Worm (Caenorhabditis elegans) whole organism, early embryonic: ENCODE measurements around the gene rla-2.

ENCODE experiments used
- aly-1 ChIP-seq: sonication (generic microtip); optimal IDR thresholded peaks from 2 replicates; lab custom pipeline; 2016; ENCODE audit warnings: missing genetic modification characterization, missing compliant biosample characterization
- ama-1 ChIP-seq: fragments of 150-350 bp; optimal IDR thresholded peaks from 2 replicates; lab custom pipeline; 2014
- ceh-13 ChIP-seq: fragments of 200-800 bp; sonication (Bioruptor generic); optimal IDR thresholded peaks from 2 replicates; lab custom pipeline; 2018; ENCODE audit warnings: mild to moderate bottlenecking, missing genetic modification characterization, missing compliant biosample characterization
- ets-7 ChIP-seq: sonication (generic microtip); optimal IDR thresholded peaks from 2 replicates; lab custom pipeline; 2016; ENCODE audit warnings: missing genotype, missing genetic modification characterization, missing compliant biosample characterization
- hnd-1 ChIP-seq: sonication (generic microtip); optimal IDR thresholded peaks from 2 replicates; lab custom pipeline; 2016; ENCODE audit warnings: missing genetic modification characterization, missing compliant biosample characterization
- scrt-1 ChIP-seq: fragments of 200-800 bp; sonication (Bioruptor generic); IDR thresholded peaks from 2 replicates; pipeline ENCODE4 v1.3.6; 2022; ENCODE audit warnings: missing genetic modification characterization, missing compliant biosample characterization
- sea-1 ChIP-seq: fragments of 200-800 bp; sonication (Bioruptor generic); conservative IDR thresholded peaks from 2 replicates; pipeline ENCODE4 v1.3.6; 2022; ENCODE audit warnings: missing genetic modification characterization, missing compliant biosample characterization
- tra-4 ChIP-seq: sonication (generic microtip); optimal IDR thresholded peaks from 2 replicates; lab custom pipeline; 2017; ENCODE audit warnings: missing genetic modification characterization, missing compliant biosample characterization

DNA sequence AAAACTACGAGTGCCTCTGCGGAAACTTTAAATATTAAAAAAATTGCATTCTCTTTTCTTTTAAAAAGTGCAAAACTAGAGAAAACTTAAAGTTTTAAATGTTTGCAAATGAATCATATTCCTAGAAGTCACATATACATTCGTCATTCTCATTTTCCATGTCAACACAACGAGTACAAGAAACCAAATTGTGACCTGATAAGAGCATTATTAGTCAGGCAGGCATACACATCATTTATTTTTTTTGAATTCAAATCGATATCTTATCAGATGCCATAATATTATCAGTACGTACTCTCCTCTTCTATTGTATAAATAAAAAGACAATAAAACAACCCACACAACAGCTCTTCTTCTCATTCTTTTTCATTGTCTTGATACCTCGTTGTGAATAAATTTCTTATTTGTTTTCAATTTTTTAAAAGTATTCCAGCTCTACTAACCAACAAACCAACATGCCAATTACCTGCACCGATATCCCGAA, 22.8 kb downstream of the rla-2 start, which contains the start of gene W02A2.9:
- TF ChIP-seq ama-1, result no peak
- TF ChIP-seq tra-4, result no peak
- no peak for TF ChIP-seq sea-1 (GFP tag; lab: Robert Waterston, UW)
- no peak for TF ChIP-seq ets-7
- no peak for TF ChIP-seq scrt-1
- TF ChIP-seq aly-1 (tag; lab: Kevin White, UChicago), result no peak
- TF ChIP-seq hnd-1 (tag; lab: Kevin White, UChicago), result no peak
- no peak for TF ChIP-seq ceh-13 (GFP tag; lab: Kevin White, UChicago)
